Worm (Caenorhabditis elegans) whole organism, L1 larva: ENCODE data around the gene C35D6.3.
A peak's percentile ranks its signal among the peaks of the same experiment; 100 is the strongest.

ENCODE experiments used
- C34B4.2 ChIP-seq: sonication (generic microtip); optimal IDR thresholded peaks from 2 replicates; lab custom pipeline; 2017; ENCODE audit warnings: mild to moderate bottlenecking, missing genetic modification characterization, missing compliant biosample characterization
- ama-1 ChIP-seq: fragments of 150-350 bp; optimal IDR thresholded peaks from 2 replicates; lab custom pipeline; 2014
- blmp-1 ChIP-seq: fragments of 150-350 bp; optimal IDR thresholded peaks from 2 replicates; lab custom pipeline; 2014; ENCODE audit warnings: missing biosample characterization, missing genetic modification characterization
- egl-13 ChIP-seq: sonication (generic microtip); optimal IDR thresholded peaks from 2 replicates; lab custom pipeline; 2016; ENCODE audit warnings: missing genotype, missing genetic modification reagents, missing genetic modification characterization, missing compliant biosample characterization
- egl-27 ChIP-seq, 2 experiments: fragments of 150-350 bp in 1 of 2; sonication (generic microtip); optimal IDR thresholded peaks; 3 replicates each; lab custom pipeline; 2017 to 2018; ENCODE audit warnings: missing biosample characterization in 2 of 2, missing genetic modification characterization in 2 of 2, missing genetic modification reagents in 2 of 2
- elt-3 ChIP-seq, 6 experiments: fragments of 150-350 bp in 1 of 6; sonication (generic microtip); optimal IDR thresholded peaks; 2 replicates each; lab custom pipeline; 2017 to 2018; ENCODE audit warnings: missing biosample characterization in 6 of 6, missing genetic modification characterization in 6 of 6, inconsistent platforms in 1 of 6
- fkh-4 ChIP-seq: sonication (generic microtip); optimal IDR thresholded peaks from 2 replicates; lab custom pipeline; 2016; ENCODE audit warnings: missing compliant biosample characterization, missing genetic modification characterization, borderline replicate concordance
- hpl-2 ChIP-seq: fragments of 150-350 bp; optimal IDR thresholded peaks from 2 replicates; lab custom pipeline; 2014; ENCODE audit warnings: missing biosample characterization, missing genetic modification reagents, missing genetic modification characterization
- lin-13 ChIP-seq: fragments of 150-350 bp; optimal IDR thresholded peaks from 2 replicates; lab custom pipeline; 2014; ENCODE audit warnings: missing biosample characterization, missing genetic modification reagents, missing genetic modification characterization
- lin-35 ChIP-seq, 2 experiments: fragments of 150-350 bp; optimal IDR thresholded peaks; 2 replicates each; lab custom pipeline; 2014; ENCODE audit warnings: missing biosample characterization in 2 of 2, missing genetic modification characterization in 2 of 2, missing genetic modification reagents in 2 of 2
- lin-39 ChIP-seq: fragments of 150-350 bp; optimal IDR thresholded peaks from 2 replicates; lab custom pipeline; 2014; ENCODE audit warnings: missing biosample characterization, missing genetic modification reagents, missing genetic modification characterization
- lsy-2 ChIP-seq, 2 experiments: fragments of 150-350 bp; optimal IDR thresholded peaks; 2 replicates each; lab custom pipeline; 2014; ENCODE audit warnings: missing biosample characterization in 2 of 2, missing genetic modification characterization in 2 of 2
- nhr-20 ChIP-seq: sonication (generic microtip); optimal IDR thresholded peaks from 2 replicates; lab custom pipeline; 2016; ENCODE audit warnings: mild to moderate bottlenecking, missing genetic modification characterization, missing compliant biosample characterization
- pag-3 ChIP-seq: sonication (generic microtip); optimal IDR thresholded peaks from 2 replicates; lab custom pipeline; 2017; ENCODE audit warnings: missing genetic modification characterization, mild to moderate bottlenecking, missing compliant biosample characterization, antibody characterized with exemption, borderline replicate concordance; ENCODE audit not compliant: insufficient read depth
- pqm-1 ChIP-seq: sonication (generic microtip); optimal IDR thresholded peaks from 3 replicates; lab custom pipeline; 2017; ENCODE audit warnings: missing biosample characterization, missing genetic modification characterization
- snu-23 ChIP-seq: sonication (generic microtip); optimal IDR thresholded peaks from 2 replicates; lab custom pipeline; 2016; ENCODE audit warnings: missing genetic modification characterization, missing compliant biosample characterization
- sox-4 ChIP-seq: sonication (generic microtip); optimal IDR thresholded peaks from 2 replicates; lab custom pipeline; 2016; ENCODE audit warnings: missing genetic modification characterization, missing compliant biosample characterization
- tbx-2 ChIP-seq: sonication (generic microtip); optimal IDR thresholded peaks from 2 replicates; lab custom pipeline; 2016; ENCODE audit warnings: missing genetic modification characterization, missing compliant biosample characterization
- unc-86 ChIP-seq: sonication (generic microtip); optimal IDR thresholded peaks from 2 replicates; lab custom pipeline; 2016; ENCODE audit warnings: missing genetic modification characterization, missing compliant biosample characterization
- ztf-4 ChIP-seq: fragments of 150-350 bp; optimal IDR thresholded peaks from 2 replicates; lab custom pipeline; 2014; ENCODE audit warnings: missing biosample characterization, missing genetic modification characterization

Gene C35D6.3

ce11 chrIV:16396651-16397050 lies 50.0 kb downstream of the C35D6.3 start (continued):
- TF ChIP-seq egl-27 (tag; optimal IDR thresholded peaks at IDR 0.05; lab: Kevin White, UChicago) = no peak
- no peak for TF ChIP-seq lsy-2 (tag; optimal IDR thresholded peaks at IDR 0.05; lab: Kevin White, UChicago)
- no peak for TF ChIP-seq lin-13 (GFP tag; lab: Kevin White, UChicago)
- no peak for TF ChIP-seq unc-86 (tag; lab: Kevin White, UChicago)
- TF ChIP-seq lin-39 (tag; lab: Kevin White, UChicago) = no peak
- TF ChIP-seq pqm-1 (tag; lab: Kevin White, UChicago) = no peak
- no peak for TF ChIP-seq tbx-2 (tag; lab: Kevin White, UChicago)
- no peak for TF ChIP-seq pag-3
- TF ChIP-seq C34B4.2 (tag; lab: Kevin White, UChicago) = no peak
- TF ChIP-seq sox-4 (tag; lab: Kevin White, UChicago) = no peak
- peak in 1 of 6 experiments; percentile 20 for TF ChIP-seq elt-3 (tag; optimal IDR thresholded peaks at IDR 0.05; lab: Kevin White, UChicago)
- no peak for TF ChIP-seq lin-35 (GFP tag; optimal IDR thresholded peaks at IDR 0.05; lab: Kevin White, UChicago)
- no peak for TF ChIP-seq nhr-20 (tag; lab: Kevin White, UChicago)
- TF ChIP-seq ama-1 (lab: Kevin White, UChicago) = no peak
- TF ChIP-seq fkh-4 (tag; lab: Kevin White, UChicago) = no peak
- peak; percentile 58 for TF ChIP-seq blmp-1 (tag; lab: Kevin White, UChicago)
- no peak for TF ChIP-seq hpl-2 (GFP tag; lab: Kevin White, UChicago)
- no peak for TF ChIP-seq ztf-4 (tag; lab: Kevin White, UChicago)
- peak; percentile 39 for TF ChIP-seq snu-23
- no peak for TF ChIP-seq egl-13 (tag; lab: Kevin White, UChicago)
- TF ChIP-seq, all 84 proteins: peak for 8
